Worm (Caenorhabditis elegans) whole organism, L1 larva: ENCODE data around the gene nuaf-3.
A peak's percentile ranks its signal among the peaks of the same experiment; 100 is the strongest.

Experiments used
- Y116A8C.19 ChIP-seq: sonication (generic microtip); optimal IDR thresholded peaks from 2 replicates; lab custom pipeline; 2016; ENCODE audit warnings: missing compliant biosample characterization, missing genetic modification characterization, borderline replicate concordance
- alr-1 ChIP-seq: fragments of 200-800 bp; sonication (Bioruptor generic); optimal IDR thresholded peaks from 2 replicates; lab custom pipeline; 2018; ENCODE audit warnings: borderline replicate concordance, mild to moderate bottlenecking, missing genetic modification characterization, missing compliant biosample characterization
- blmp-1 ChIP-seq: fragments of 150-350 bp; optimal IDR thresholded peaks from 2 replicates; lab custom pipeline; 2014; ENCODE audit warnings: missing biosample characterization, missing genetic modification characterization
- ceh-8 ChIP-seq: fragments of 200-800 bp; sonication (Bioruptor generic); optimal IDR thresholded peaks from 2 replicates; lab custom pipeline; 2018; ENCODE audit warnings: mild to moderate bottlenecking, missing genetic modification characterization, moderate library complexity, missing compliant biosample characterization
- ceh-90 ChIP-seq: sonication (generic microtip); optimal IDR thresholded peaks from 2 replicates; lab custom pipeline; 2016; ENCODE audit warnings: missing genetic modification characterization, missing compliant biosample characterization
- efl-1 ChIP-seq, 4 experiments: fragments of 150-350 bp; optimal IDR thresholded peaks in 3 of 4; peaks in 1 of 4; 1 replicate in 1 of 4; 2 replicates in 3 of 4; lab custom pipeline; 2014; ENCODE audit warnings: missing biosample characterization in 2 of 4, missing genetic modification characterization in 2 of 4, missing genetic modification reagents in 2 of 4
- egl-13 ChIP-seq: sonication (generic microtip); optimal IDR thresholded peaks from 2 replicates; lab custom pipeline; 2016; ENCODE audit warnings: missing genotype, missing genetic modification reagents, missing genetic modification characterization, missing compliant biosample characterization
- egl-27 ChIP-seq, 2 experiments: fragments of 150-350 bp in 1 of 2; sonication (generic microtip); optimal IDR thresholded peaks; 3 replicates each; lab custom pipeline; 2017 to 2018; ENCODE audit warnings: missing biosample characterization in 2 of 2, missing genetic modification characterization in 2 of 2, missing genetic modification reagents in 2 of 2
- elt-2 ChIP-seq: sonication (generic microtip); optimal IDR thresholded peaks from 2 replicates; lab custom pipeline; 2016; ENCODE audit warnings: missing genetic modification characterization, mild to moderate bottlenecking, inconsistent platforms, missing compliant biosample characterization, missing genetic modification reagents
- elt-3 ChIP-seq, 6 experiments: fragments of 150-350 bp in 1 of 6; sonication (generic microtip); optimal IDR thresholded peaks; 2 replicates each; lab custom pipeline; 2017 to 2018; ENCODE audit warnings: missing biosample characterization in 6 of 6, missing genetic modification characterization in 6 of 6, inconsistent platforms in 1 of 6
- fos-1 ChIP-seq: fragments of 150-350 bp; optimal IDR thresholded peaks from 2 replicates; lab custom pipeline; 2014; ENCODE audit warnings: missing biosample characterization, missing genetic modification characterization
- hlh-17 ChIP-seq: fragments of 200-800 bp; sonication (Bioruptor generic); optimal IDR thresholded peaks from 2 replicates; lab custom pipeline; 2018; ENCODE audit warnings: missing genetic modification characterization, mild to moderate bottlenecking, missing compliant biosample characterization, moderate library complexity, borderline replicate concordance
- isw-1 ChIP-seq: fragments of 200-800 bp; sonication (Bioruptor generic); IDR thresholded peaks from 2 replicates; pipeline ENCODE4 v1.3.6; 2022; ENCODE audit warnings: missing genetic modification characterization, missing compliant biosample characterization
- lin-15B ChIP-seq: fragments of 150-350 bp; sonication (generic microtip); optimal IDR thresholded peaks from 3 replicates; lab custom pipeline; 2014; ENCODE audit warnings: missing biosample characterization, missing genetic modification characterization
- mef-2 ChIP-seq: fragments of 150-350 bp; optimal IDR thresholded peaks from 2 replicates; lab custom pipeline; 2014; ENCODE audit warnings: missing biosample characterization, missing genetic modification characterization
- nhr-11 ChIP-seq: fragments of 150-350 bp; optimal IDR thresholded peaks from 2 replicates; lab custom pipeline; 2014; ENCODE audit warnings: missing biosample characterization, missing genetic modification characterization
- nhr-12 ChIP-seq: sonication (generic microtip); optimal IDR thresholded peaks from 2 replicates; lab custom pipeline; 2017; ENCODE audit warnings: missing biosample characterization, missing genetic modification characterization
- nhr-20 ChIP-seq: sonication (generic microtip); optimal IDR thresholded peaks from 2 replicates; lab custom pipeline; 2016; ENCODE audit warnings: mild to moderate bottlenecking, missing genetic modification characterization, missing compliant biosample characterization
- nhr-237 ChIP-seq: fragments of 150-350 bp; optimal IDR thresholded peaks from 2 replicates; lab custom pipeline; 2014; ENCODE audit warnings: missing biosample characterization, missing genetic modification characterization
- nhr-28 ChIP-seq: fragments of 150-350 bp; optimal IDR thresholded peaks from 2 replicates; lab custom pipeline; 2014; ENCODE audit warnings: missing biosample characterization, missing genetic modification characterization
- nhr-71 ChIP-seq: sonication (generic microtip); optimal IDR thresholded peaks from 2 replicates; lab custom pipeline; 2016; ENCODE audit warnings: mild to moderate bottlenecking, missing genetic modification characterization, moderate library complexity, missing compliant biosample characterization
- nhr-76 ChIP-seq: sonication (generic microtip); optimal IDR thresholded peaks from 2 replicates; lab custom pipeline; 2017; ENCODE audit warnings: missing biosample characterization, missing genetic modification characterization
- nhr-85 ChIP-seq: sonication (generic microtip); peaks from one replicate; lab custom pipeline; 2016; ENCODE audit warnings: missing genetic modification characterization, inconsistent platforms, missing compliant biosample characterization
- pag-3 ChIP-seq: sonication (generic microtip); optimal IDR thresholded peaks from 2 replicates; lab custom pipeline; 2017; ENCODE audit warnings: missing genetic modification characterization, mild to moderate bottlenecking, missing compliant biosample characterization, antibody characterized with exemption, borderline replicate concordance; ENCODE audit not compliant: insufficient read depth
- pax-3 ChIP-seq: fragments of 200-800 bp; sonication (Bioruptor generic); optimal IDR thresholded peaks from 2 replicates; lab custom pipeline; 2018; ENCODE audit warnings: mild to moderate bottlenecking, missing genetic modification characterization, moderate library complexity, missing compliant biosample characterization
- pqm-1 ChIP-seq: sonication (generic microtip); optimal IDR thresholded peaks from 3 replicates; lab custom pipeline; 2017; ENCODE audit warnings: missing biosample characterization, missing genetic modification characterization
- skn-1 ChIP-seq: fragments of 150-350 bp; optimal IDR thresholded peaks from 2 replicates; lab custom pipeline; 2014; ENCODE audit warnings: missing biosample characterization, missing genetic modification characterization
- sup-37 ChIP-seq: fragments of 200-800 bp; sonication (Bioruptor generic); optimal IDR thresholded peaks from 2 replicates; lab custom pipeline; 2018; ENCODE audit warnings: mild to moderate bottlenecking, missing genetic modification characterization, missing compliant biosample characterization
- tbx-2 ChIP-seq: sonication (generic microtip); optimal IDR thresholded peaks from 2 replicates; lab custom pipeline; 2016; ENCODE audit warnings: missing genetic modification characterization, missing compliant biosample characterization
- tlp-1 ChIP-seq: fragments of 150-350 bp; optimal IDR thresholded peaks from 2 replicates; lab custom pipeline; 2014; ENCODE audit warnings: missing biosample characterization, missing genetic modification characterization
- unc-130 ChIP-seq: fragments of 150-350 bp; optimal IDR thresholded peaks from 2 replicates; lab custom pipeline; 2017; ENCODE audit warnings: missing biosample characterization, missing genetic modification characterization, inconsistent platforms
- unc-62 ChIP-seq: fragments of 150-350 bp; optimal IDR thresholded peaks from 2 replicates; lab custom pipeline; 2014; ENCODE audit warnings: missing biosample characterization, missing genetic modification reagents, missing genetic modification characterization
- unc-98 ChIP-seq: fragments of 200-800 bp; sonication (Bioruptor generic); IDR thresholded peaks from 2 replicates; pipeline ENCODE4 v1.3.6; 2022; ENCODE audit warnings: missing genetic modification characterization, missing compliant biosample characterization

The nuaf-3 gene

DNA sequence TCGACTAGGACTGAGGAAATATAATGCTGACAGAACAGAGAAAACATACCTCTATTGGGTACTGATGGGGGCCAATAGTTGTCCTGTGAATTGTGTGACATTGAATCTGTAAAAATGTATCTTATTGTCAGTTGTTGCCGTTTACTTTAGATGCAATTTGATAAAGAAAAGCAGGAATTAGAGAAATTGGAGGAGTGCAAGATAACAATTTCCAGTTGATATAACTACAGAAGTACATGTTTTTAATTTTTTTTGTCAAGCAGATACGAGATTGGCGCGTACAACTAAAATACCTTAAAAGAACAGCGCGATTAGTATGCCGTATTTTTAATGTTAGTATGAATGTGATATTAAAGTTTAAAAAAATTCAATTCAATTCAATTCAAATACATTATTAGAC is 33.9 kb downstream of the nuaf-3 start, which contains the start of gene zip-6:
zip-6 (minus strand) TSS at position 101 of the 400 bp plus-strand sequence.
- no peak for TF ChIP-seq nhr-237 (tag; lab: Kevin White, UChicago)
- TF ChIP-seq nhr-20, result no peak
- TF ChIP-seq tbx-2, result no peak
- no peak for TF ChIP-seq tlp-1 (tag; lab: Kevin White, UChicago)
- TF ChIP-seq Y116A8C.19 (tag; lab: Kevin White, UChicago), result no peak
- no peak for TF ChIP-seq nhr-85 (tag; lab: Kevin White, UChicago)

DNA sequence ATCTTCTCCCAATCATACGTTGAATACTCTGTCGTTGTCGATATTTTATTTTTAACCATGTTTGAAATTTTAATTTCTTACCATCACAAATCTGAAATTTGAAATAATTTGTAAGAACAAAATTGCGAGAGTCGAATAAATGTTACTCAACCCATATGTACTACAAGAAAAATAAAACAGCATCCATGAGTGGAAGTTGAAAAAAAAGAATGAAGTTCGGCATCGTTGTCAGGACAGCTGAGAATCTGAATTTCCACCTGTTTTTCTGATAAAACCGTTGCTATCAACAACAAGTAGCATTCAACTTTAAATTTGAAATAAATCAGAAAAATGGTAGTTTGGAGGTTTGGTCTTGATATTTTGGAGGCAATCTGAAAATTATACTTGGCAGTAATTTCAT is 39.8 kb downstream of the nuaf-3 start, which contains the start of gene C29F4.3:
C29F4.3 (minus strand) TSS at position 101 of the 400 bp plus-strand sequence.
- TF ChIP-seq pqm-1 (tag; lab: Kevin White, UChicago) (no peak), isw-1 (no peak), unc-62 (GFP tag; lab: Kevin White, UChicago) (no peak), egl-13 (no peak), unc-130 (no peak), pax-3 (tag; lab: Kevin White, UChicago) (no peak), Y116A8C.19 (tag; lab: Kevin White, UChicago) (no peak), hlh-17 (GFP tag; lab: Kevin White, UChicago) (no peak), elt-3 (tag; optimal IDR thresholded peaks at IDR 0.05; lab: Kevin White, UChicago) (no peak), alr-1 (no peak), tlp-1 (tag; lab: Kevin White, UChicago) (no peak), skn-1 (tag; lab: Kevin White, UChicago) (no peak), efl-1 (optimal IDR thresholded peaks at IDR 0.05; lab: Kevin White, UChicago) (no peak), efl-1 (GFP tag; optimal IDR thresholded peaks at IDR 0.05 in 1 of 2; lab: Kevin White, UChicago) (no peak), fos-1 (tag; lab: Kevin White, UChicago) (no peak), unc-98 (no peak), sup-37 (no peak)
- TF ChIP-seq, all 84 proteins: peak for 0

DNA sequence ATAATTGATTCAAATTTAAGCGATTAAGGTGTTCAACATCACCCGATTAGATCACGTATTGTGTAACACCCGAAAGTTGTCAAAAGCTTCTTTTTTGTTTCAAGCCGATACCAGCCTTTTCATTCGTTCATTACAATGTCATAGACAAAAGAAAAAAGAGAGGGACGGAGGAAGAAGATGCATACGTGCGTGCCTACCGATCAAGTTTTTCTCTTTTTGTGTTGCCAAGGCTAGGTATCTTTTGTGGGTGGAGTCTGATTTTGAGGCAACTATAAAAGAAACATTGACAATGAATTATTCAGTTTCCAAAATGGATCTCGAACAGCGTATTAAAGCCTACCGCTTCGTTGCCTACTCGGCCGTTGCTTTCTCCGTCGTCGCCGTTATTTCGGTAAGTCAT is 41.1 kb downstream of the nuaf-3 start, which contains the start of gene col-125:
col-125 (plus strand) TSS at position 301 of the 400 bp plus-strand sequence.
- TF ChIP-seq blmp-1 (tag; lab: Kevin White, UChicago), result peak; percentile 29
- no peak for TF ChIP-seq efl-1 (optimal IDR thresholded peaks at IDR 0.05; lab: Kevin White, UChicago)
- peak in 1 of 2 experiments; percentile 21 for TF ChIP-seq efl-1 (GFP tag; optimal IDR thresholded peaks at IDR 0.05 in 1 of 2; lab: Kevin White, UChicago)
- no peak for TF ChIP-seq elt-3 (tag; optimal IDR thresholded peaks at IDR 0.05; lab: Kevin White, UChicago)
- no peak for TF ChIP-seq nhr-76 (tag; lab: Kevin White, UChicago)
- no peak for TF ChIP-seq mef-2

DNA sequence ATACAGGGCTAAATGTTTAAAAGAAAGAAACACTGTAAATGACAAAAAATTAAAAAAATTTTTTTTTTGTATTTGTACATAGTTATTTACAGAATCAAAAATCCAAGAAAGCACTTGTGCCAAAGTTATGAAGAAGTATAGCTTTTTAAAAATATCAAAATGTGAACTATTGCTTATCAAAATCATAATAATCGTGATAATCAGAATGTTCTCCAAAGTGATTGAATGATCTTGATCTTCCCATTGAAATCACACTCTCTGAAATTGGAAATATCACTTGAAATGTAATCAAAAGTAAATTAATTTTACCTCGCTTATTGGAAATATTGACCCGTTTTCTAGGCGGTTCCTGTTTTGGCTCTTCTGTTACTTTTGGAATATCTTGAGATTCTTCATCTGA is 42.5 kb downstream of the nuaf-3 start:
- TF ChIP-seq ceh-8 (GFP tag; lab: Kevin White, UChicago), result no peak
- no peak for TF ChIP-seq tbx-2
- TF ChIP-seq mef-2, result no peak
- no peak for TF ChIP-seq nhr-71 (tag; lab: Kevin White, UChicago)
- no peak for TF ChIP-seq tlp-1 (tag; lab: Kevin White, UChicago)
- TF ChIP-seq nhr-28 (tag; lab: Kevin White, UChicago), result no peak
- no peak for TF ChIP-seq efl-1 (optimal IDR thresholded peaks at IDR 0.05; lab: Kevin White, UChicago)
- TF ChIP-seq efl-1 (GFP tag; optimal IDR thresholded peaks at IDR 0.05 in 1 of 2; lab: Kevin White, UChicago), result no peak
- no peak for TF ChIP-seq ceh-90 (tag; lab: Kevin White, UChicago)
- TF ChIP-seq egl-27 (tag; optimal IDR thresholded peaks at IDR 0.05; lab: Kevin White, UChicago), result no peak
- TF ChIP-seq elt-2 (tag; lab: Kevin White, UChicago), result no peak
- TF ChIP-seq lin-15B (tag; lab: Kevin White, UChicago), result no peak
- TF ChIP-seq nhr-12 (tag; lab: Kevin White, UChicago), result no peak
- TF ChIP-seq nhr-85 (tag; lab: Kevin White, UChicago), result no peak
- TF ChIP-seq nhr-76 (tag; lab: Kevin White, UChicago), result no peak
- no peak for TF ChIP-seq pag-3 (tag; lab: Kevin White, UChicago)
- no peak for TF ChIP-seq nhr-11 (tag; lab: Kevin White, UChicago)
- no peak for TF ChIP-seq alr-1
